Fruit fly (Drosophila melanogaster) whole organism, pupa: Measurements from ENCODE around the gene CG17294.

Experiments used
- CG10348 ChIP-seq: fragments of 200-800 bp; sonication (Bioruptor generic); IDR thresholded peaks from 2 replicates; pipeline ENCODE4 v1.3.6; 2022; ENCODE audit warnings: missing biosample characterization, missing genetic modification characterization
- CG12605 ChIP-seq: fragments of 200-800 bp; sonication (Bioruptor generic); IDR thresholded peaks from 2 replicates; pipeline ENCODE4 v1.3.6; 2022; ENCODE audit warnings: missing biosample characterization, missing genetic modification characterization
- CG13204 ChIP-seq: fragments of 200-800 bp; sonication (Bioruptor generic); optimal IDR thresholded peaks from 2 replicates; lab custom pipeline; 2018; ENCODE audit warnings: missing biosample characterization, mild to moderate bottlenecking, missing genetic modification characterization, moderate library complexity
- CG14655 ChIP-seq: fragments of 200-800 bp; sonication (Bioruptor generic); optimal IDR thresholded peaks from 3 replicates; lab custom pipeline; 2017; ENCODE audit warnings: mild to moderate bottlenecking, missing biosample characterization, missing genetic modification reagents, missing genetic modification characterization
- CG15710 ChIP-seq: fragments of 200-800 bp; sonication (Bioruptor generic); optimal IDR thresholded peaks from 2 replicates; lab custom pipeline; 2018; ENCODE audit warnings: missing biosample characterization, mild to moderate bottlenecking, missing genetic modification characterization, moderate library complexity
- CG17806 ChIP-seq: fragments of 200-800 bp; sonication (Bioruptor generic); optimal IDR thresholded peaks from 2 replicates; lab custom pipeline; 2018; ENCODE audit warnings: missing biosample characterization, mild to moderate bottlenecking, missing genetic modification characterization, moderate library complexity
- CG32121 ChIP-seq: fragments of 200-800 bp; sonication (Bioruptor generic); IDR thresholded peaks from 2 replicates; pipeline ENCODE4 v1.3.6; 2022; ENCODE audit warnings: missing biosample characterization, missing genetic modification characterization
- CG34367 ChIP-seq: fragments of 200-800 bp; sonication (Bioruptor generic); optimal IDR thresholded peaks from 2 replicates; lab custom pipeline; 2018; ENCODE audit warnings: missing biosample characterization, mild to moderate bottlenecking, missing genetic modification characterization
- CG4496 ChIP-seq: fragments of 200-800 bp; sonication (Bioruptor generic); IDR thresholded peaks from 3 replicates; pipeline ENCODE4 v1.3.6; 2022; ENCODE audit warnings: missing biosample characterization, missing genetic modification characterization
- CG8159 ChIP-seq: fragments of 200-800 bp; sonication (Bioruptor generic); optimal IDR thresholded peaks from 3 replicates; lab custom pipeline; 2018; ENCODE audit warnings: missing biosample characterization, mild to moderate bottlenecking, missing genetic modification characterization, moderate library complexity
- CG8301 ChIP-seq: fragments of 200-800 bp; sonication (Bioruptor generic); optimal IDR thresholded peaks from 2 replicates; lab custom pipeline; 2018; ENCODE audit warnings: missing biosample characterization, mild to moderate bottlenecking, missing genetic modification characterization
- CG9948 ChIP-seq: fragments of 200-800 bp; sonication (Bioruptor generic); optimal IDR thresholded peaks from 2 replicates; lab custom pipeline; 2018; ENCODE audit warnings: missing biosample characterization, mild to moderate bottlenecking, missing genetic modification characterization, moderate library complexity
- D1 ChIP-seq: fragments of 200-800 bp; sonication (Bioruptor generic); optimal IDR thresholded peaks from 2 replicates; lab custom pipeline; 2018; ENCODE audit warnings: missing biosample characterization, mild to moderate bottlenecking, missing genetic modification characterization, moderate library complexity
- EcR ChIP-seq: fragments of 200-800 bp; sonication (Bioruptor generic); optimal IDR thresholded peaks from 3 replicates; lab custom pipeline; 2019; ENCODE audit warnings: missing biosample characterization, missing genetic modification characterization, mild to moderate bottlenecking, moderate library complexity, missing genetic modification reagents
- Ets98B ChIP-seq: fragments of 200-800 bp; sonication (Bioruptor generic); IDR thresholded peaks from 2 replicates; pipeline ENCODE4 v1.3.6; 2022; ENCODE audit warnings: missing biosample characterization, missing genetic modification characterization
- Pif1A ChIP-seq: fragments of 200-800 bp; sonication (Bioruptor generic); optimal IDR thresholded peaks from 3 replicates; lab custom pipeline; 2016; ENCODE audit warnings: missing biosample characterization, missing genetic modification characterization
- Pif1B ChIP-seq: fragments of 200-800 bp; sonication (Bioruptor generic); optimal IDR thresholded peaks from 3 replicates; lab custom pipeline; 2016; ENCODE audit warnings: missing biosample characterization, missing genetic modification characterization
- Snoo ChIP-seq: fragments of 200-800 bp; sonication (Bioruptor generic); optimal IDR thresholded peaks from 3 replicates; lab custom pipeline; 2017; ENCODE audit warnings: missing biosample characterization, mild to moderate bottlenecking, missing genetic modification characterization, inconsistent platforms
- fd96Ca ChIP-seq: fragments of 200-800 bp; sonication (Bioruptor generic); IDR thresholded peaks from 3 replicates; pipeline ENCODE4 v1.3.6; 2022; ENCODE audit warnings: missing biosample characterization, missing genetic modification characterization
- gl ChIP-seq: fragments of 200-800 bp; sonication (Bioruptor generic); optimal IDR thresholded peaks from 2 replicates; lab custom pipeline; 2018; ENCODE audit warnings: missing biosample characterization, mild to moderate bottlenecking, missing genetic modification characterization
- rn ChIP-seq: fragments of 200-800 bp; sonication (Bioruptor generic); IDR thresholded peaks from 2 replicates; pipeline ENCODE4 v1.3.6; 2022; ENCODE audit warnings: missing biosample characterization, missing genetic modification characterization

Gene CG17294

DNA sequence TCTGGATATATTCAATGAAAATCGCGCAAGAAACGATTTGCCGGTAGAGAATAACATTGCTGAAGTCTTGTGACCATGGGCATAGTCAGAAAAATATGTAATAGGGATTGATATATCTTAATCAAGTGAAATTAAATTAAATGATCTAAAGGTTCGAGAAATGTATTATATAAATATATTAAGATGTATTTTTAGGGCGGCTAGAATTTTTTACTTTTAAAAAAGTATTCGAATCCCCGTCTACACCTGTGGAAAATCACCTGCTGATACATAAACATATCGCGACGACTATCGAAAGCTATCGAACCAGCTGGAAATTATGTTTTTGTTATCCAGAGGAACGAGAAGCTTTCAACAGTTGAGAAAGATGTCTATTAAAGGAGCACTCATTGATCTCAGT is at the start of gene CG17294, which contains the start of gene CG13390:
CG17294 (plus strand) TSS at position 319 of the 400 bp plus-strand sequence.
CG13390 (minus strand) TSS at position 81 of the 400 bp plus-strand sequence.
- TF ChIP-seq CG10348 (GFP tag; lab: Robert Waterston, UW) (peak; percentile 97), CG17806 (tag; lab: Kevin White, UChicago) (peak; percentile 100), CG8159 (tag; lab: Kevin White, UChicago) (peak; percentile 100), Pif1A (peak; percentile 99), Snoo (tag; lab: Kevin White, UChicago) (peak; percentile 100), CG15710 (tag; lab: Kevin White, UChicago) (peak; percentile 100), fd96Ca (GFP tag; lab: Robert Waterston, UW) (peak; percentile 96), CG13204 (GFP tag; lab: Kevin White, UChicago) (peak; percentile 98), CG8301 (tag; lab: Kevin White, UChicago) (peak; percentile 99), rn (GFP tag; lab: Robert Waterston, UW) (peak; percentile 99), CG9948 (tag; lab: Kevin White, UChicago) (peak; percentile 100), CG4496 (GFP tag; lab: Robert Waterston, UW) (peak; percentile 100), CG32121 (peak; percentile 100), gl (peak; percentile 98), CG14655 (GFP tag; lab: Kevin White, UChicago) (peak; percentile 100), CG12605 (GFP tag; lab: Robert Waterston, UW) (peak; percentile 99), Ets98B (GFP tag; lab: Robert Waterston, UW) (peak; percentile 100), Pif1B (GFP tag; lab: Kevin White, UChicago) (peak; percentile 99), D1 (peak; percentile 99), EcR (peak; percentile 72), CG34367 (tag; lab: Kevin White, UChicago) (peak; percentile 99)

DNA sequence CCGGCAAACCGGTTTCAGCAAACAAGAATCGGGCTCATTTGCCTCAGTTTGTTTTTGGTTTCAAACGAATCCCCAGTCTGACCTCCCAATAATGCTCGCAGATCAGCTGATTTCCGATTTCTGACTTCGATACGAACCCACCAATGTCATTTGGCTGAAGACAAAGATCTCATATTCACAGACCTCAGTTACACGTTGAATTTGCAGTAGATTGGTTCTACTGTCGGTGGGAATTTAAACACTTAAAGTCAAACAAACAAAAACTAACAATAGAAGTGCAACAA is 49.6 kb upstream of the CG17294 start, which contains the start of gene CG14275:
CG14275 (plus strand) TSS at position 185 of the 284 bp plus-strand sequence.
- TF ChIP-seq Pif1B (GFP tag; lab: Kevin White, UChicago) (no peak), CG10348 (GFP tag; lab: Robert Waterston, UW) (no peak), EcR (no peak), CG8301 (tag; lab: Kevin White, UChicago) (no peak), CG13204 (GFP tag; lab: Kevin White, UChicago) (no peak), CG4496 (GFP tag; lab: Robert Waterston, UW) (no peak), Ets98B (GFP tag; lab: Robert Waterston, UW) (no peak), gl (no peak), CG14655 (GFP tag; lab: Kevin White, UChicago) (no peak), CG15710 (tag; lab: Kevin White, UChicago) (no peak), rn (GFP tag; lab: Robert Waterston, UW) (no peak), CG8159 (tag; lab: Kevin White, UChicago) (no peak), CG12605 (GFP tag; lab: Robert Waterston, UW) (no peak), CG32121 (no peak), CG17806 (tag; lab: Kevin White, UChicago) (no peak), D1 (no peak), fd96Ca (GFP tag; lab: Robert Waterston, UW) (no peak), CG9948 (tag; lab: Kevin White, UChicago) (no peak)

DNA sequence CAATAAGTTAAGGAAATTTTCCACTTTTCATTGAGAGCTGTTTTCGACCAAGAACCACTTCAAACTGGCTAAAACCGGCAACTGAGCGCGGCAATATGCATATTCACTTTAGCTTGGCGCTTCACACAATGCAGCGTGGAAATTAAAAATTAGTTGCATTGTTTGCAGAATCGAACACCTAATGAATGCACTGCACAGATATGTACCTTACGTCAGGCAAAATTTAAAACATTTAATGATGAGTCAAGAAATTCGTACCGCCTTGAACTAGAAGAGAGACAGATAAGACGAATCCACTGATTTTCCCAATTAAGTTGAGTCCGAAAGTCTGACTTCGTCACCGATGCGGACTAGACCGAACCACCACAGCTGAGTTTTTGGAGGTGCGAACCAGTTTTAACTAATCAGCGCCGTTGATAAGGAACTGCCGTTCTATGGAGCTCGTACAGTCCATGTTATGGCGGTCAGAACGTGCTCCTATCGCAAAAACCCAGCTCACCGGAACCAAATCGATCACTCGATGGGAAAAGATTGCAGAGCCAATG is 49.0 kb upstream of the CG17294 start:
- no peak for TF ChIP-seq CG34367 (tag; lab: Kevin White, UChicago)
- TF ChIP-seq CG17806 (tag; lab: Kevin White, UChicago), result no peak
- no peak for TF ChIP-seq gl
- TF ChIP-seq fd96Ca (GFP tag; lab: Robert Waterston, UW), result no peak
- TF ChIP-seq Pif1B (GFP tag; lab: Kevin White, UChicago), result no peak
- TF ChIP-seq CG8301 (tag; lab: Kevin White, UChicago), result no peak
- no peak for TF ChIP-seq CG8159 (tag; lab: Kevin White, UChicago)
- no peak for TF ChIP-seq CG9948 (tag; lab: Kevin White, UChicago)

dm6 chr2L:8328526-8329097 is 48.2 kb upstream of the CG17294 start:
- no peak for TF ChIP-seq Snoo (tag; lab: Kevin White, UChicago)
- TF ChIP-seq CG8301 (tag; lab: Kevin White, UChicago), result no peak
- TF ChIP-seq CG17806 (tag; lab: Kevin White, UChicago), result no peak

DNA sequence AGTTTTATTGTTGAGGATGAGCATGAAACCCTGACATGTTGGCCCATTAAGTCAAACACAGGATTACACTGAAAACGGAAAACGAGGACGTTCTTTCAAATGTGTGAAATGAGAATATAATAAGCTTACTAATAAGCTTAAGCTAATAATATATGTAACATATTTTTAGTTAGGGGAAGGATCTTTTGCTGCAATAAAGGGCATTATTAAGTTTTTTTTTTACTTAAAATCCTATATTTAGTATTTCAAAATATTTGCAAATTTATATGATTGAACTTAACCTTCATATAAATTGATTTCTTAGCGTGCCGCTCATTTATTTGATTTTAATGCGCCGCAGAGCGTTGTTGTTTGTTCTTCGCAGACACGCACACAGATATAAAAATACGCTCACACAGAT is 43.6 kb upstream of the CG17294 start:
- TF ChIP-seq Snoo (tag; lab: Kevin White, UChicago) (no peak), CG13204 (GFP tag; lab: Kevin White, UChicago) (no peak), D1 (no peak), Pif1B (GFP tag; lab: Kevin White, UChicago) (no peak), Pif1A (no peak), CG32121 (no peak), CG17806 (tag; lab: Kevin White, UChicago) (no peak), CG10348 (GFP tag; lab: Robert Waterston, UW) (no peak), CG14655 (GFP tag; lab: Kevin White, UChicago) (no peak), CG15710 (tag; lab: Kevin White, UChicago) (no peak), rn (GFP tag; lab: Robert Waterston, UW) (no peak), CG12605 (GFP tag; lab: Robert Waterston, UW) (no peak), gl (no peak), CG8301 (tag; lab: Kevin White, UChicago) (no peak)

dm6 chr2L:8333624-8334023 is 43.2 kb upstream of the CG17294 start:
- no peak for TF ChIP-seq CG14655 (GFP tag; lab: Kevin White, UChicago)
- no peak for TF ChIP-seq CG15710 (tag; lab: Kevin White, UChicago)
- no peak for TF ChIP-seq EcR
- TF ChIP-seq gl, result no peak
